Fruit fly (Drosophila melanogaster) whole organism, prepupa: Measurements from ENCODE around the gene CG43736.

Experiments used
- Blimp-1 ChIP-seq: fragments of 200-800 bp; sonication (Bioruptor generic); optimal IDR thresholded peaks from 3 replicates; lab custom pipeline; 2017; ENCODE audit warnings: missing biosample characterization, missing genetic modification characterization, mild to moderate bottlenecking, moderate library complexity, missing genetic modification reagents
- CG10631 ChIP-seq: fragments of 200-800 bp; sonication (Bioruptor generic); optimal IDR thresholded peaks from 2 replicates; lab custom pipeline; 2016; ENCODE audit warnings: missing biosample characterization, missing genetic modification characterization
- CG10669 ChIP-seq: fragments of 200-800 bp; sonication (Bioruptor generic); optimal IDR thresholded peaks from 3 replicates; lab custom pipeline; 2018; ENCODE audit warnings: missing biosample characterization, mild to moderate bottlenecking, missing genetic modification characterization, moderate library complexity
- CG11294 ChIP-seq: fragments of 200-800 bp; sonication (Bioruptor generic); IDR thresholded peaks from 2 replicates; pipeline ENCODE4 v1.3.6; 2022; ENCODE audit warnings: missing biosample characterization, missing genetic modification characterization
- CG11762 ChIP-seq: fragments of 200-800 bp; sonication (Bioruptor generic); optimal IDR thresholded peaks from 3 replicates; lab custom pipeline; 2016; ENCODE audit warnings: missing biosample characterization, missing genetic modification characterization; ENCODE audit not compliant: insufficient read depth
- CG15336 ChIP-seq: fragments of 200-800 bp; sonication (Bioruptor generic); IDR thresholded peaks from 2 replicates; pipeline ENCODE4 v1.3.6; 2022; ENCODE audit warnings: missing biosample characterization, missing genetic modification characterization
- CG1621 ChIP-seq: fragments of 200-800 bp; sonication (Bioruptor generic); optimal IDR thresholded peaks from 3 replicates; lab custom pipeline; 2018; ENCODE audit warnings: missing biosample characterization, mild to moderate bottlenecking, missing genetic modification characterization
- CG16779 ChIP-seq: fragments of 200-800 bp; sonication (Bioruptor generic); optimal IDR thresholded peaks from 3 replicates; lab custom pipeline; 2017; ENCODE audit warnings: missing biosample characterization, mild to moderate bottlenecking, missing genetic modification characterization
- CG3032 ChIP-seq: fragments of 200-800 bp; optimal IDR thresholded peaks from 2 replicates; lab custom pipeline; 2019; ENCODE audit warnings: missing biosample characterization, mild to moderate bottlenecking, missing genetic modification characterization, moderate library complexity
- CG32006 ChIP-seq: fragments of 200-800 bp; sonication (Bioruptor generic); optimal IDR thresholded peaks from 3 replicates; lab custom pipeline; 2017; ENCODE audit warnings: missing biosample characterization, mild to moderate bottlenecking, missing genetic modification characterization
- CG34406 ChIP-seq: fragments of 200-800 bp; sonication (Bioruptor generic); optimal IDR thresholded peaks from 3 replicates; lab custom pipeline; 2016; ENCODE audit warnings: missing biosample characterization, missing genetic modification characterization
- CG3919 ChIP-seq: fragments of 200-800 bp; sonication (Bioruptor generic); optimal IDR thresholded peaks from 3 replicates; lab custom pipeline; 2016; ENCODE audit warnings: missing biosample characterization, missing genetic modification characterization
- CG4318 ChIP-seq: fragments of 200-800 bp; sonication (Bioruptor generic); optimal IDR thresholded peaks from 3 replicates; lab custom pipeline; 2017; ENCODE audit warnings: missing biosample characterization, mild to moderate bottlenecking, missing genetic modification characterization
- CG6163 ChIP-seq: fragments of 200-800 bp; sonication (Bioruptor generic); IDR thresholded peaks from 3 replicates; pipeline ENCODE4 v1.3.6; 2022; ENCODE audit warnings: missing biosample characterization, missing genetic modification characterization
- CG6276 ChIP-seq: fragments of 200-800 bp; sonication (Bioruptor generic); optimal IDR thresholded peaks from 2 replicates; lab custom pipeline; 2017; ENCODE audit warnings: missing biosample characterization, mild to moderate bottlenecking, missing genetic modification characterization
- CG6792 ChIP-seq: fragments of 200-800 bp; sonication (Bioruptor generic); optimal IDR thresholded peaks from 3 replicates; lab custom pipeline; 2016; ENCODE audit warnings: missing biosample characterization, missing genetic modification characterization
- CG6808 ChIP-seq: fragments of 200-800 bp; sonication (Bioruptor generic); optimal IDR thresholded peaks from 3 replicates; lab custom pipeline; 2017; ENCODE audit warnings: missing biosample characterization, missing genetic modification characterization, mild to moderate bottlenecking, moderate library complexity, missing genetic modification reagents
- CG7368 ChIP-seq: fragments of 200-800 bp; sonication (Bioruptor generic); optimal IDR thresholded peaks from 3 replicates; lab custom pipeline; 2016; ENCODE audit warnings: missing biosample characterization, missing genetic modification characterization
- CG8119 ChIP-seq: fragments of 200-800 bp; sonication (Bioruptor generic); IDR thresholded peaks from 3 replicates; pipeline ENCODE4 v1.3.6; 2022; ENCODE audit warnings: missing biosample characterization, missing genetic modification characterization
- Eip75B ChIP-seq: fragments of 200-800 bp; sonication (Bioruptor generic); optimal IDR thresholded peaks from 3 replicates; lab custom pipeline; 2016; ENCODE audit warnings: missing biosample characterization, missing genetic modification characterization
- Ets21C ChIP-seq: fragments of 200-800 bp; sonication (Bioruptor generic); optimal IDR thresholded peaks from 3 replicates; lab custom pipeline; 2016; ENCODE audit warnings: missing biosample characterization, missing genetic modification characterization
- Ets96B ChIP-seq: fragments of 200-800 bp; optimal IDR thresholded peaks from 2 replicates; lab custom pipeline; 2019; ENCODE audit warnings: missing biosample characterization, mild to moderate bottlenecking, missing genetic modification characterization, moderate library complexity
- Hr4 ChIP-seq: fragments of 200-800 bp; sonication (Bioruptor generic); optimal IDR thresholded peaks from 3 replicates; lab custom pipeline; 2016; ENCODE audit warnings: missing biosample characterization, missing genetic modification characterization
- Lpt ChIP-seq: fragments of 200-800 bp; sonication (Bioruptor generic); optimal IDR thresholded peaks from 3 replicates; lab custom pipeline; 2016; ENCODE audit warnings: missing biosample characterization, missing genetic modification characterization
- OdsH ChIP-seq: fragments of 200-800 bp; sonication (Bioruptor generic); optimal IDR thresholded peaks from 3 replicates; lab custom pipeline; 2016; ENCODE audit warnings: missing biosample characterization, missing genetic modification characterization
- Sox102F ChIP-seq: fragments of 200-800 bp; sonication (Bioruptor generic); optimal IDR thresholded peaks from 2 replicates; lab custom pipeline; 2016; ENCODE audit warnings: missing biosample characterization, mild to moderate bottlenecking, missing genetic modification characterization
- Sox15 ChIP-seq: fragments of 200-800 bp; sonication (Bioruptor generic); optimal IDR thresholded peaks from 3 replicates; lab custom pipeline; 2016; ENCODE audit warnings: missing biosample characterization, missing genetic modification characterization
- achi ChIP-seq: fragments of 200-800 bp; sonication (Bioruptor generic); optimal IDR thresholded peaks from 3 replicates; lab custom pipeline; 2016; ENCODE audit warnings: missing biosample characterization, missing genetic modification characterization
- acj6 ChIP-seq: fragments of 200-800 bp; sonication (Bioruptor generic); optimal IDR thresholded peaks from 3 replicates; lab custom pipeline; 2016; ENCODE audit warnings: missing biosample characterization, missing genetic modification characterization
- cyc ChIP-seq: fragments of 200-800 bp; sonication (Bioruptor generic); optimal IDR thresholded peaks from 3 replicates; lab custom pipeline; 2016; ENCODE audit warnings: missing biosample characterization, missing genetic modification characterization
- eg ChIP-seq: fragments of 200-800 bp; sonication (Bioruptor generic); IDR thresholded peaks from 3 replicates; pipeline ENCODE4 v1.3.6; 2022; ENCODE audit warnings: missing biosample characterization, missing genetic modification characterization
- esn ChIP-seq: fragments of 200-800 bp; sonication (Bioruptor generic); optimal IDR thresholded peaks from 2 replicates; lab custom pipeline; 2016; ENCODE audit warnings: missing biosample characterization, mild to moderate bottlenecking, missing genetic modification characterization, moderate library complexity
- fd59A ChIP-seq: fragments of 200-800 bp; sonication (Bioruptor generic); optimal IDR thresholded peaks from 2 replicates; lab custom pipeline; 2017; ENCODE audit warnings: missing biosample characterization, mild to moderate bottlenecking, missing genetic modification characterization, missing genetic modification reagents
- fkh ChIP-seq: fragments of 200-800 bp; sonication (Bioruptor generic); optimal IDR thresholded peaks from 3 replicates; lab custom pipeline; 2017; ENCODE audit warnings: missing biosample characterization, mild to moderate bottlenecking, missing genetic modification characterization, moderate library complexity
- lz ChIP-seq: fragments of 200-800 bp; sonication (Bioruptor generic); optimal IDR thresholded peaks from 3 replicates; lab custom pipeline; 2016; ENCODE audit warnings: missing biosample characterization, missing genetic modification characterization
- net ChIP-seq: fragments of 200-800 bp; sonication (Bioruptor generic); optimal IDR thresholded peaks from 3 replicates; lab custom pipeline; 2016; ENCODE audit warnings: missing biosample characterization, missing genetic modification characterization
- salr ChIP-seq, 2 experiments: fragments of 200-800 bp; sonication (Bioruptor generic); optimal IDR thresholded peaks; 3 replicates each; lab custom pipeline; 2016 to 2018; ENCODE audit warnings: missing biosample characterization in 2 of 2, missing genetic modification characterization in 2 of 2, mild to moderate bottlenecking in 1 of 2
- spab ChIP-seq: fragments of 200-800 bp; sonication (Bioruptor generic); optimal IDR thresholded peaks from 2 replicates; lab custom pipeline; 2017; ENCODE audit warnings: missing biosample characterization, mild to moderate bottlenecking, missing genetic modification characterization, missing genetic modification reagents
- ss ChIP-seq, 2 experiments: fragments of 200-800 bp; sonication (Bioruptor generic); optimal IDR thresholded peaks; 2 replicates in 1 of 2; 3 replicates in 1 of 2; lab custom pipeline; 2017 to 2018; ENCODE audit warnings: mild to moderate bottlenecking in 2 of 2, missing biosample characterization in 2 of 2, missing genetic modification characterization in 2 of 2, moderate library complexity in 1 of 2
- svp ChIP-seq: fragments of 200-800 bp; sonication (Bioruptor generic); peaks from one replicate; lab custom pipeline; 2016; ENCODE audit warnings: missing biosample characterization, missing genetic modification characterization
- vri ChIP-seq: fragments of 200-800 bp; sonication (Bioruptor generic); optimal IDR thresholded peaks from 3 replicates; lab custom pipeline; 2016; ENCODE audit warnings: missing biosample characterization, mild to moderate bottlenecking, missing genetic modification characterization

CG43736 gene

dm6 chrX:6859756-6860412 is 3.8 kb upstream of the CG43736 start (continued):
- TF ChIP-seq Lpt (GFP tag; lab: Kevin White, UChicago) = no peak
- peak; percentile 83 for TF ChIP-seq lz
- peak; percentile 88 for TF ChIP-seq cyc (GFP tag; lab: Kevin White, UChicago)
- TF ChIP-seq spab (GFP tag; lab: Kevin White, UChicago) = peak; percentile 74
- TF ChIP-seq CG7368 (GFP tag; lab: Kevin White, UChicago) = peak; percentile 68
- no peak for TF ChIP-seq ss (GFP tag; optimal IDR thresholded peaks at IDR 0.05; lab: Kevin White, UChicago)
- peak; percentile 71 for TF ChIP-seq CG16779 (tag; lab: Kevin White, UChicago)
- peak; percentile 45 for TF ChIP-seq CG10631 (GFP tag; lab: Kevin White, UChicago)
- peak; percentile 28 for TF ChIP-seq achi (GFP tag; lab: Kevin White, UChicago)

DNA sequence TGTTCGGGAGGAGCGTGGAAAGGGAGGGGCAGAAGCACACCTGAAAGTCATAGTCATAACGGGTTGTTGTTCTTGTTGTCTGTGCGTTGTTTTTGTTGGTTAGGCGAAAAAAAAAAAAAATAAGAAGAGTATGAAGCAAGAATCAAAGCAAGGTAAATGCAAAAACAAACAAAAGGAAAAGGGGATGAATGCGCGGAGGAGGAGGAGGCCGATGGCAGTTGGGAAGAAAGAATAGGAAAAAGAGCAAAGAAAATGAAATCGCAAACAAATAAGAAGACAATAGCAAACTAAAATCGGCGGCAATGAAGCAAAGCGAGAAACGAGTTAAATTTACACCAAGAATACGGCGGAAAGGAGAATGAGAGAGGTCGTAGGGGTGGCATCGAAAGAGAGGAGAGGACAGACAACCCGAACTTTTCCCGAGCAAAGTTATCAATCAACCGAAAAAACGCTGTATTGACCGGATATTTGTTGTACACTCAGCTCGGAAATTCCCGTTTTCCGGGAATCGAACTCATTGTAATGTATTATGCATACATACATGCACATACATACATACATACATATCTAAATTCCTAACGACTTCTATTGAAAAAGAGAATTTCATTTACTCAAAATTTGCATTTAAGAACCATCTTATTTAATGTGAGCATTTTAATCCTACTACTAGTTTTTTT is 3.1 kb upstream of the CG43736 start:
- peak; percentile 46 for TF ChIP-seq Hr4 (GFP tag; lab: Kevin White, UChicago)
- no peak for TF ChIP-seq CG6808 (GFP tag; lab: Kevin White, UChicago)
- no peak for TF ChIP-seq CG7368 (GFP tag; lab: Kevin White, UChicago)
- TF ChIP-seq esn (GFP tag; lab: Kevin White, UChicago) = no peak
- TF ChIP-seq CG6792 (GFP tag; lab: Kevin White, UChicago) = no peak
- TF ChIP-seq Ets96B = no peak
- TF ChIP-seq Sox102F (GFP tag; lab: Kevin White, UChicago) = no peak
- peak; percentile 10 to 32 for TF ChIP-seq ss (GFP tag; optimal IDR thresholded peaks at IDR 0.05; lab: Kevin White, UChicago)
- no peak for TF ChIP-seq CG34406 (GFP tag; lab: Kevin White, UChicago)
- 0 out of 2 replicates have a peak, but pooled peaks have one; percentile 13 for TF ChIP-seq CG15336 (GFP tag; lab: Robert Waterston, UW)
- no peak for TF ChIP-seq CG1621 (tag; lab: Kevin White, UChicago)
- TF ChIP-seq Lpt (GFP tag; lab: Kevin White, UChicago) = no peak
- TF ChIP-seq CG16779 (tag; lab: Kevin White, UChicago) = no peak
- no peak for TF ChIP-seq svp (GFP tag; lab: Kevin White, UChicago)
- TF ChIP-seq CG4318 (GFP tag; lab: Kevin White, UChicago) = no peak
- TF ChIP-seq lz = no peak
- no peak; the same call in 2 of the 3 replicates for TF ChIP-seq CG6163 (GFP tag; lab: Robert Waterston, UW)
- TF ChIP-seq cyc (GFP tag; lab: Kevin White, UChicago) = no peak
- no peak for TF ChIP-seq spab (GFP tag; lab: Kevin White, UChicago)
- TF ChIP-seq fkh (GFP tag; lab: Kevin White, UChicago) = peak; percentile 44
- no peak for TF ChIP-seq OdsH (GFP tag; lab: Kevin White, UChicago)
- peak; percentile 20 for TF ChIP-seq CG32006 (GFP tag; lab: Kevin White, UChicago)
- TF ChIP-seq salr (GFP tag; optimal IDR thresholded peaks at IDR 0.05; lab: Kevin White, UChicago) = no peak
- TF ChIP-seq fd59A (GFP tag; lab: Kevin White, UChicago) = no peak
- TF ChIP-seq CG3032 = no peak
- no peak for TF ChIP-seq Blimp-1 (GFP tag; lab: Kevin White, UChicago)
- no peak for TF ChIP-seq Ets21C (GFP tag; lab: Kevin White, UChicago)
- TF ChIP-seq CG8119 (GFP tag; lab: Robert Waterston, UW) = peak; percentile 58; the same call in 2 of the 3 replicates

- TF ChIP-seq CG3919 (peak; percentile 74), CG6808 (GFP tag; lab: Kevin White, UChicago) (peak; percentile 64), CG10669 (GFP tag; lab: Kevin White, UChicago) (peak; percentile 75), CG8119 (GFP tag; lab: Robert Waterston, UW) (peak; percentile 82), CG16779 (tag; lab: Kevin White, UChicago) (peak; percentile 42), CG11762 (GFP tag; lab: Kevin White, UChicago) (peak; percentile 17), eg (peak; percentile 91), svp (GFP tag; lab: Kevin White, UChicago) (peak; percentile 94), CG32006 (GFP tag; lab: Kevin White, UChicago) (peak; percentile 88), salr (GFP tag; optimal IDR thresholded peaks at IDR 0.05; lab: Kevin White, UChicago) (peak in 1 of 2 experiments; percentile 38), CG4318 (GFP tag; lab: Kevin White, UChicago) (peak; percentile 79), OdsH (GFP tag; lab: Kevin White, UChicago) (peak; percentile 71), Eip75B (peak; percentile 69), vri (GFP tag; lab: Kevin White, UChicago) (peak; percentile 72), CG10631 (GFP tag; lab: Kevin White, UChicago) (peak; percentile 78), spab (GFP tag; lab: Kevin White, UChicago) (peak; percentile 55), lz (peak; percentile 86), CG11294 (peak; percentile 82), Sox15 (GFP tag; lab: Kevin White, UChicago) (peak; percentile 62), net (GFP tag; lab: Kevin White, UChicago) (peak; percentile 55), CG6276 (GFP tag; lab: Kevin White, UChicago) (peak; percentile 80), acj6 (GFP tag; lab: Kevin White, UChicago) (peak; percentile 68), CG34406 (GFP tag; lab: Kevin White, UChicago) (peak; percentile 66), CG6163 (GFP tag; lab: Robert Waterston, UW) (peak; percentile 83)
Measured at dm6 chrX:6861523-6862077, 2.1 kb upstream of the CG43736 start.
